Worm (Caenorhabditis elegans): Measurements from ENCODE around the gene srbc-43.

srbc-43 gene

DNA sequence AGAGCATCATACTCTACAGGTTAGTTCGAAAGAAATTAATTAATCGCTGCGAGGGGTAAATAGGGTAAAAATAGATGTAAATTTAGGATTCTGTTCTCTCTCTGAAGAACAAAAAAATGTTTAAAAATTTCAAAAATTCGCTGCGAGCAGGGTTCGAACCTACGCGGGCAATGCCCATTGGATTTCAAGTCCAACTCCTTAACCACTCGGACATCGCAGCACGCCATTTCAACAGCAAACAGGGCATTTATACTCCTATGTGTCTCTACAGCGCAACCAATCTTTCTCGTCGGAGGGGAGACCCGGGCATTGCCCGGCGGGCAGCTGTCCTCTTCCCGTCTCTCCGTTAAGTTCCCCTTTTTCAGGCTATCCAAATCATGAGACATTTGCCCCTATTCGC, 10.1 kb downstream of the srbc-43 start (continued):
- TF ChIP-seq mab-5 (tag; optimal IDR thresholded peaks at IDR 0.05) = no peak
- TF ChIP-seq dmd-4 (tag; optimal IDR thresholded peaks at IDR 0.05) = no peak
- TF ChIP-seq ztf-4 (tag; optimal IDR thresholded peaks at IDR 0.05) = no peak
- no peak for TF ChIP-seq nhr-237 (tag; optimal IDR thresholded peaks at IDR 0.05)
- TF ChIP-seq nhr-23 (tag; optimal IDR thresholded peaks at IDR 0.05) = no peak
- TF ChIP-seq nhr-12 (tag; optimal IDR thresholded peaks at IDR 0.05) = no peak
- TF ChIP-seq elt-3 (tag; optimal IDR thresholded peaks at IDR 0.05) = no peak
- TF ChIP-seq unc-55 (GFP tag; optimal IDR thresholded peaks at IDR 0.05) = no peak
- peak; percentile 18 for TF ChIP-seq crh-2 (tag; optimal IDR thresholded peaks at IDR 0.05)
- TF ChIP-seq nhr-11 (tag; optimal IDR thresholded peaks at IDR 0.05) = no peak
- TF ChIP-seq elt-1 (tag; optimal IDR thresholded peaks at IDR 0.05) = no peak
- no peak for TF ChIP-seq nhr-21 (tag; optimal IDR thresholded peaks at IDR 0.05)

DNA sequence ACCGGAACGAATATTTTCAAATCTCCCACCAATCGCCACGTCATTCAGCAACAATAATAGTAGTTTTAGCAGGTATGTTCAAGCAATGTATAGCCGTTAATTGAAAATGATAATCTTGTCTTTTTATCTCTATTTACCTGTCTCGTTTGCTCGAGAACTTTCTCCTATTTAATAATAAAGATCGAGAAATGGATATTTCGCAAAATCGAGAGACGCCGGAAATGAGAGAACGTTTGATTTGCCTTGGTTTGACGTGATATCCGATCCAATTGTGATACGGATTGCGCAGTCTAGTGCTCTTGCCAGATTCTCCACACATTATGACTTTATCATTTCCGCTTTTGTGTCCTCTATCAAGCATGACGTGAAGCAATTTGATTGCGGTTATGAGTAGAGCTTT, 16.5 kb downstream of the srbc-43 start:
- TF ChIP-seq ceh-82 (tag; optimal IDR thresholded peaks at IDR 0.05) (no peak), nhr-237 (tag; optimal IDR thresholded peaks at IDR 0.05) (no peak), nhr-25 (tag; optimal IDR thresholded peaks at IDR 0.05) (no peak), zag-1 (tag; optimal IDR thresholded peaks at IDR 0.05) (no peak)

- TF ChIP-seq elt-1 (tag; optimal IDR thresholded peaks at IDR 0.05) = no peak
- TF ChIP-seq F13H6.1 (tag; optimal IDR thresholded peaks at IDR 0.05) = no peak
- TF ChIP-seq nhr-129 (tag; optimal IDR thresholded peaks at IDR 0.05) = no peak
- no peak for TF ChIP-seq lin-13 (GFP tag; optimal IDR thresholded peaks at IDR 0.05)
- no peak for TF ChIP-seq nhr-12 (tag; optimal IDR thresholded peaks at IDR 0.05)
- TF ChIP-seq nhr-25 (tag; optimal IDR thresholded peaks at IDR 0.05) = no peak
- TF ChIP-seq gmeb-1 (tag; optimal IDR thresholded peaks at IDR 0.05) = no peak
- TF ChIP-seq unc-55 (GFP tag; optimal IDR thresholded peaks at IDR 0.05) = no peak
- TF ChIP-seq blmp-1 (tag; optimal IDR thresholded peaks at IDR 0.05; ENCODE audit: insufficient read depth) = no peak
- TF ChIP-seq crh-2 (tag; optimal IDR thresholded peaks at IDR 0.05) = no peak
- TF ChIP-seq ceh-16 (tag; optimal IDR thresholded peaks at IDR 0.05) = no peak
- no peak for TF ChIP-seq mab-5 (tag; optimal IDR thresholded peaks at IDR 0.05)
- no peak for TF ChIP-seq dmd-4 (tag; optimal IDR thresholded peaks at IDR 0.05)
- no peak for TF ChIP-seq ztf-11 (tag; optimal IDR thresholded peaks at IDR 0.05)
- no peak for TF ChIP-seq C34F6.9 (tag; optimal IDR thresholded peaks at IDR 0.05)
- no peak for TF ChIP-seq egl-27 (tag; optimal IDR thresholded peaks at IDR 0.05)
- TF ChIP-seq unc-62 (GFP tag; optimal IDR thresholded peaks at IDR 0.05) = no peak
- no peak for TF ChIP-seq ama-1 (optimal IDR thresholded peaks at IDR 0.05)
Observed at ce11 chrV:12773222-12773621, 17.1 kb downstream of the srbc-43 start, which contains the start of gene ZC455.1. ZC455.1 (plus strand) TSS chrV:12773522.

ce11 chrV:12768946-12769345, 21.4 kb downstream of the srbc-43 start, which contains the start of gene srt-43:
srt-43 (plus strand) TSS chrV:12769246.
- TF ChIP-seq C34F6.9 (tag; optimal IDR thresholded peaks at IDR 0.05) (no peak), unc-55 (GFP tag; optimal IDR thresholded peaks at IDR 0.05) (no peak), lin-13 (GFP tag; optimal IDR thresholded peaks at IDR 0.05) (no peak), ceh-82 (tag; optimal IDR thresholded peaks at IDR 0.05) (no peak), nhr-129 (tag; optimal IDR thresholded peaks at IDR 0.05) (no peak), skn-1 (tag; optimal IDR thresholded peaks at IDR 0.05) (no peak), mab-5 (tag; optimal IDR thresholded peaks at IDR 0.05) (no peak), ceh-16 (tag; optimal IDR thresholded peaks at IDR 0.05) (no peak), sma-3 (GFP tag; optimal IDR thresholded peaks at IDR 0.05) (no peak), nhr-6 (tag; optimal IDR thresholded peaks at IDR 0.05) (no peak), egl-27 (tag; optimal IDR thresholded peaks at IDR 0.05) (no peak), unc-39 (tag; optimal IDR thresholded peaks at IDR 0.05) (no peak), ztf-1 (GFP tag; conservative IDR thresholded peaks at IDR 0.05) (no peak), gmeb-1 (tag; optimal IDR thresholded peaks at IDR 0.05) (no peak)

DNA sequence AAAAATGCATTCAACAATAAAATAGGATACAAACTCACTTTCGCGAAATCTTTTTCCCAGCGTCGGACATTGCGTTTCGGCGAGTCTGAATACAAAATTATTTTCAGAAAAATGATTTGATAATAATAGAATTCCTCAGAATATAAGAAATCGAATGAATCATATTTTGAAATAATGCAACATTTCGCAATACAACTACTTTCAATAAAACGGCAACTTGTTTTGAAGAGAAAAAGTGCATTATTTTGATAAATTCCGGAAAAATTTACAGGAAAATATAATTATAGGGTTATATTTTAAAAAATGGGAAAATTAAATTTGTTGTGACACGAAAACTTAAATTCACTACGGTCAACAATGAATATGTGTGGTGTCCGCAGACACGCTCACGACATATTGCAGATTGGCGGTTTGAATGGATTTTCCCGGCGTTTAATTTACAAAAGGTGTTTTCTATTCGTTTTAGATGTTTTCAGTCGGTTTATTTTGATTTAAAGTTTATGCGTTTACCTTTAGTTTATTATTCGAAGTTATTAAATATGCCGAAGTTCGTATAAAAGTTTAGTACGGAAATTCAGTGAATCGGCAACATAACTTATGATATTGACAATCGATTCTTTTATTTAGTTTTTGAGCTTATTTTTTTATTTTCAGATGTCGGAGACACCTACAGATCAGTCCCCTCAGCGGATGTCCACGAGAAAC, 26.9 kb downstream of the srbc-43 start, which contains the start of the genes abcf-1 and scc-3:
TSS of gene abcf-1 (minus strand) at position 85 of the 705 bp plus-strand sequence.
TSS of gene scc-3 (plus strand) at position 655 of the 705 bp plus-strand sequence.
- TF ChIP-seq fos-1 (tag; optimal IDR thresholded peaks at IDR 0.05) (no peak), lsy-2 (tag; optimal IDR thresholded peaks at IDR 0.05) (peak; percentile 56 to 97), mdl-1 (tag; optimal IDR thresholded peaks at IDR 0.05) (no peak), mbf-1 (tag; optimal IDR thresholded peaks at IDR 0.05) (no peak), gmeb-1 (tag; optimal IDR thresholded peaks at IDR 0.05) (no peak), sma-9 (GFP tag; optimal IDR thresholded peaks at IDR 0.05) (no peak), sma-9 (tag; optimal IDR thresholded peaks at IDR 0.05) (no peak), crh-2 (tag; optimal IDR thresholded peaks at IDR 0.05) (peak; percentile 35), C34F6.9 (tag; optimal IDR thresholded peaks at IDR 0.05) (peak; percentile 61), nhr-129 (tag; optimal IDR thresholded peaks at IDR 0.05) (peak; percentile 76), skn-1 (tag; optimal IDR thresholded peaks at IDR 0.05) (no peak), ztf-11 (tag; optimal IDR thresholded peaks at IDR 0.05) (no peak), sem-4 (tag; optimal IDR thresholded peaks at IDR 0.05) (no peak), sma-3 (GFP tag; optimal IDR thresholded peaks at IDR 0.05) (no peak), F13H6.1 (tag; optimal IDR thresholded peaks at IDR 0.05) (no peak), blmp-1 (tag; optimal IDR thresholded peaks at IDR 0.05; ENCODE audit: insufficient read depth) (no peak), dmd-4 (tag; optimal IDR thresholded peaks at IDR 0.05) (no peak), nhr-77 (tag; optimal IDR thresholded peaks at IDR 0.05) (no peak), ZK546.5 (tag; optimal IDR thresholded peaks at IDR 0.05) (no peak), egl-27 (tag; optimal IDR thresholded peaks at IDR 0.05) (no peak), peb-1 (tag; optimal IDR thresholded peaks at IDR 0.05) (no peak), lin-13 (GFP tag; optimal IDR thresholded peaks at IDR 0.05) (no peak)
